Worm (Caenorhabditis elegans): ENCODE data around the gene fem-1.

DNA sequence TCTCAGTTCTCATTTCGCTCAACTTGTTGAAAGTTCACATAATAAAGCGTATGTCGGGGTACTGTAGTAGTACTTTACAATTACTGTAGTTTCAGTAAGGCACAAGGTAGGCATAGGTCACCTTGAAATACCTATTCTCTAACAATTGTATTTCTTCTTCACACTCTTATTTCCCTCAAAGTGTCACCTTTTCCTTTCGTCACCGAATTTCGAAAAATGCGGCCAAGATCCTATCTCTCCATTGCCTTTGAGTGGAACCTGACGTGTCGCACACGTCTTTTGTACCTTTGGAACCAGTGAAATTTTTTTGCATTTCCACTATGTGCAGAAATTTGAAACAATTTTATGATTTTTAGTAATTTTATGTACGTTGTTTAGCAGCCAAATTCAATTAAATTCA is 26.5 kb upstream of the fem-1 start:
- TF ChIP-seq tlp-1 (tag; optimal IDR thresholded peaks at IDR 0.05) (no peak), F16B12.6 (tag; optimal IDR thresholded peaks at IDR 0.05) (no peak), egl-27 (tag; optimal IDR thresholded peaks at IDR 0.05) (no peak), nhr-77 (tag; optimal IDR thresholded peaks at IDR 0.05) (no peak), ces-1 (GFP tag; optimal IDR thresholded peaks at IDR 0.05) (no peak), blmp-1 (tag; optimal IDR thresholded peaks at IDR 0.05) (peak; percentile 76), lin-15B (tag; optimal IDR thresholded peaks at IDR 0.05) (no peak), zag-1 (tag; optimal IDR thresholded peaks at IDR 0.05) (no peak), mdl-1 (tag; optimal IDR thresholded peaks at IDR 0.05) (no peak), nhr-85 (tag) (peak; percentile 69)
